Worm (Caenorhabditis elegans) whole organism, L1 larva: ENCODE results near the gene C02F4.4.

Experiments
- C04F5.9 ChIP-seq: sonication (generic microtip); optimal IDR thresholded peaks from 2 replicates; lab custom pipeline; 2016; ENCODE audit warnings: missing genetic modification characterization, missing compliant biosample characterization
- F16B12.6 ChIP-seq: fragments of 150-350 bp; optimal IDR thresholded peaks from 2 replicates; lab custom pipeline; 2014; ENCODE audit warnings: missing biosample characterization, missing genetic modification characterization
- Y116A8C.19 ChIP-seq: sonication (generic microtip); optimal IDR thresholded peaks from 2 replicates; lab custom pipeline; 2016; ENCODE audit warnings: missing compliant biosample characterization, missing genetic modification characterization, borderline replicate concordance
- alr-1 ChIP-seq: fragments of 200-800 bp; sonication (Bioruptor generic); optimal IDR thresholded peaks from 2 replicates; lab custom pipeline; 2018; ENCODE audit warnings: borderline replicate concordance, mild to moderate bottlenecking, missing genetic modification characterization, missing compliant biosample characterization
- ceh-88 ChIP-seq: fragments of 200-800 bp; sonication (Bioruptor generic); IDR thresholded peaks from 2 replicates; pipeline ENCODE4 v1.3.6; 2022; ENCODE audit warnings: missing genetic modification characterization, missing compliant biosample characterization
- ces-1 ChIP-seq: fragments of 150-350 bp; optimal IDR thresholded peaks from 2 replicates; lab custom pipeline; 2014; ENCODE audit warnings: missing biosample characterization, missing genetic modification reagents, missing genetic modification characterization
- dpl-1 ChIP-seq, 3 experiments: fragments of 150-350 bp in 2 of 3; sonication (generic microtip) in 1 of 3; optimal IDR thresholded peaks; 2 replicates each; lab custom pipeline; 2014 to 2017; ENCODE audit warnings: missing biosample characterization in 3 of 3, missing genetic modification characterization in 3 of 3, missing genetic modification reagents in 3 of 3
- efl-1 ChIP-seq, 4 experiments: fragments of 150-350 bp; optimal IDR thresholded peaks in 3 of 4; peaks in 1 of 4; 1 replicate in 1 of 4; 2 replicates in 3 of 4; lab custom pipeline; 2014; ENCODE audit warnings: missing biosample characterization in 2 of 4, missing genetic modification characterization in 2 of 4, missing genetic modification reagents in 2 of 4
- elt-2 ChIP-seq: sonication (generic microtip); optimal IDR thresholded peaks from 2 replicates; lab custom pipeline; 2016; ENCODE audit warnings: missing genetic modification characterization, mild to moderate bottlenecking, inconsistent platforms, missing compliant biosample characterization, missing genetic modification reagents
- grh-1 ChIP-seq: fragments of 200-800 bp; sonication (Bioruptor generic); IDR thresholded peaks from 2 replicates; pipeline ENCODE4 v1.3.6; 2022; ENCODE audit warnings: missing genetic modification reagents, missing genetic modification characterization, missing compliant biosample characterization
- hpl-2 ChIP-seq: fragments of 150-350 bp; optimal IDR thresholded peaks from 2 replicates; lab custom pipeline; 2014; ENCODE audit warnings: missing biosample characterization, missing genetic modification reagents, missing genetic modification characterization
- irx-1 ChIP-seq: sonication (generic microtip); optimal IDR thresholded peaks from 2 replicates; lab custom pipeline; 2016; ENCODE audit warnings: missing genetic modification characterization, missing compliant biosample characterization
- lin-15B ChIP-seq: fragments of 150-350 bp; sonication (generic microtip); optimal IDR thresholded peaks from 3 replicates; lab custom pipeline; 2014; ENCODE audit warnings: missing biosample characterization, missing genetic modification characterization
- lin-35 ChIP-seq, 2 experiments: fragments of 150-350 bp; optimal IDR thresholded peaks; 2 replicates each; lab custom pipeline; 2014; ENCODE audit warnings: missing biosample characterization in 2 of 2, missing genetic modification characterization in 2 of 2, missing genetic modification reagents in 2 of 2
- lir-3 ChIP-seq: sonication (generic microtip); optimal IDR thresholded peaks from 2 replicates; lab custom pipeline; 2016; ENCODE audit warnings: mild to moderate bottlenecking, missing genetic modification characterization, moderate library complexity, missing compliant biosample characterization; ENCODE audit not compliant: poor library complexity
- lsy-2 ChIP-seq, 2 experiments: fragments of 150-350 bp; optimal IDR thresholded peaks; 2 replicates each; lab custom pipeline; 2014; ENCODE audit warnings: missing biosample characterization in 2 of 2, missing genetic modification characterization in 2 of 2
- mdl-1 ChIP-seq, 2 experiments: fragments of 150-350 bp; optimal IDR thresholded peaks; 2 replicates each; lab custom pipeline; 2014 to 2017; ENCODE audit warnings: missing biosample characterization in 2 of 2, missing genetic modification characterization in 2 of 2, inconsistent platforms in 1 of 2
- mep-1 ChIP-seq: fragments of 150-350 bp; optimal IDR thresholded peaks from 2 replicates; lab custom pipeline; 2014; ENCODE audit warnings: missing biosample characterization, missing genetic modification characterization
- nhr-11 ChIP-seq: fragments of 150-350 bp; optimal IDR thresholded peaks from 2 replicates; lab custom pipeline; 2014; ENCODE audit warnings: missing biosample characterization, missing genetic modification characterization
- nhr-19 ChIP-seq: fragments of 200-800 bp; sonication (Bioruptor generic); conservative IDR thresholded peaks from 2 replicates; pipeline ENCODE4 v1.3.6; 2022; ENCODE audit warnings: missing genetic modification characterization, missing compliant biosample characterization
- nhr-71 ChIP-seq: sonication (generic microtip); optimal IDR thresholded peaks from 2 replicates; lab custom pipeline; 2016; ENCODE audit warnings: mild to moderate bottlenecking, missing genetic modification characterization, moderate library complexity, missing compliant biosample characterization
- nhr-84 ChIP-seq: sonication (generic microtip); optimal IDR thresholded peaks from 2 replicates; lab custom pipeline; 2017; ENCODE audit warnings: missing biosample characterization, missing genetic modification characterization
- nhr-85 ChIP-seq: sonication (generic microtip); peaks from one replicate; lab custom pipeline; 2016; ENCODE audit warnings: missing genetic modification characterization, inconsistent platforms, missing compliant biosample characterization
- nhr-90 ChIP-seq: sonication (generic microtip); optimal IDR thresholded peaks from 2 replicates; lab custom pipeline; 2016; ENCODE audit warnings: mild to moderate bottlenecking, missing genetic modification characterization, missing compliant biosample characterization; ENCODE audit not compliant: poor library complexity
- pax-3 ChIP-seq: fragments of 200-800 bp; sonication (Bioruptor generic); optimal IDR thresholded peaks from 2 replicates; lab custom pipeline; 2018; ENCODE audit warnings: mild to moderate bottlenecking, missing genetic modification characterization, moderate library complexity, missing compliant biosample characterization
- skn-1 ChIP-seq: fragments of 150-350 bp; optimal IDR thresholded peaks from 2 replicates; lab custom pipeline; 2014; ENCODE audit warnings: missing biosample characterization, missing genetic modification characterization
- snpc-4 ChIP-seq: fragments of 150-350 bp; optimal IDR thresholded peaks from 2 replicates; lab custom pipeline; 2014; ENCODE audit warnings: missing biosample characterization, missing genetic modification characterization
- sptf-1 ChIP-seq: fragments of 150-350 bp; optimal IDR thresholded peaks from 2 replicates; lab custom pipeline; 2014; ENCODE audit warnings: missing biosample characterization, missing genetic modification characterization
- unc-30 ChIP-seq: sonication (generic microtip); optimal IDR thresholded peaks from 2 replicates; lab custom pipeline; 2017; ENCODE audit warnings: missing biosample characterization, missing genetic modification characterization
- xbp-1 ChIP-seq: sonication (generic microtip); optimal IDR thresholded peaks from 2 replicates; lab custom pipeline; 2016; ENCODE audit warnings: missing genetic modification characterization, missing compliant biosample characterization
- zip-4 ChIP-seq: fragments of 200-800 bp; sonication (Bioruptor generic); optimal IDR thresholded peaks from 2 replicates; lab custom pipeline; 2018; ENCODE audit warnings: mild to moderate bottlenecking, missing genetic modification characterization, moderate library complexity, missing compliant biosample characterization

Gene C02F4.4

ce11 chrIV:10481695-10482094 lies 33.3 kb downstream of the C02F4.4 start, which contains the start of gene egl-21 (continued):
- TF ChIP-seq xbp-1 (tag; lab: Kevin White, UChicago) (peak; percentile 88), ces-1 (GFP tag; lab: Kevin White, UChicago) (no peak), alr-1 (no peak), dpl-1 (GFP tag; optimal IDR thresholded peaks at IDR 0.05; lab: Kevin White, UChicago) (peak in 1 of 3 experiments; percentile 21), nhr-84 (tag; lab: Kevin White, UChicago) (no peak), lin-35 (GFP tag; optimal IDR thresholded peaks at IDR 0.05; lab: Kevin White, UChicago) (peak in 1 of 2 experiments; percentile 53), skn-1 (tag; lab: Kevin White, UChicago) (peak; percentile 37), mep-1 (peak; percentile 45), lir-3 (tag; lab: Kevin White, UChicago) (peak; percentile 42)

- TF ChIP-seq efl-1 (optimal IDR thresholded peaks at IDR 0.05; lab: Kevin White, UChicago) (no peak), efl-1 (GFP tag; optimal IDR thresholded peaks at IDR 0.05 in 1 of 2; lab: Kevin White, UChicago) (no peak), mdl-1 (tag; optimal IDR thresholded peaks at IDR 0.05; lab: Kevin White, UChicago) (no peak), lin-15B (tag; lab: Kevin White, UChicago) (no peak), dpl-1 (GFP tag; optimal IDR thresholded peaks at IDR 0.05; lab: Kevin White, UChicago) (no peak), alr-1 (no peak), zip-4 (GFP tag; lab: Kevin White, UChicago) (no peak), lsy-2 (tag; optimal IDR thresholded peaks at IDR 0.05; lab: Kevin White, UChicago) (no peak)
- TF ChIP-seq, all 84 proteins: peak for 0
Measured at ce11 chrIV:10475234-10475633, 39.8 kb downstream of the C02F4.4 start.

ce11 chrIV:10472478-10472877 lies 42.5 kb downstream of the C02F4.4 start, which contains the start of gene bgnt-1.1:
TSS of gene bgnt-1.1 (plus strand) at chrIV:10472778.
- TF ChIP-seq C04F5.9 (tag; lab: Kevin White, UChicago) (no peak), nhr-19 (no peak), unc-30 (tag; lab: Kevin White, UChicago) (no peak), snpc-4 (tag; lab: Kevin White, UChicago) (no peak), lsy-2 (tag; optimal IDR thresholded peaks at IDR 0.05; lab: Kevin White, UChicago) (no peak), F16B12.6 (tag; lab: Kevin White, UChicago) (no peak), ceh-88 (no peak), grh-1 (no peak), Y116A8C.19 (tag; lab: Kevin White, UChicago) (no peak), nhr-71 (tag; lab: Kevin White, UChicago) (no peak), irx-1 (no peak), sptf-1 (tag; lab: Kevin White, UChicago) (no peak)

ce11 chrIV:10469494-10469893 lies 45.5 kb downstream of the C02F4.4 start, which contains the start of gene ugt-44:
TSS of gene ugt-44 (plus strand) at chrIV:10469741.
- TF ChIP-seq elt-2 (tag; lab: Kevin White, UChicago): peak; percentile 74
- TF ChIP-seq pax-3 (tag; lab: Kevin White, UChicago): no peak

ce11 chrIV:10468662-10469061 lies 46.4 kb downstream of the C02F4.4 start:
- TF ChIP-seq nhr-11: no peak

- no peak for TF ChIP-seq nhr-90 (tag; lab: Kevin White, UChicago)
Measured at ce11 chrIV:10467347-10467746, 47.7 kb downstream of the C02F4.4 start.

ce11 chrIV:10466398-10466797 lies 48.6 kb downstream of the C02F4.4 start:
- TF ChIP-seq unc-30 (tag; lab: Kevin White, UChicago) (no peak), elt-2 (tag; lab: Kevin White, UChicago) (peak; percentile 6), lsy-2 (tag; optimal IDR thresholded peaks at IDR 0.05; lab: Kevin White, UChicago) (peak in 1 of 2 experiments; percentile 19), hpl-2 (GFP tag; lab: Kevin White, UChicago) (no peak), nhr-85 (no peak)
